Fruit fly (Drosophila melanogaster) whole organism, embryonic: ENCODE measurements around the gene CG18766.

Experiments
- Adf1 ChIP-seq: fragments of 200-800 bp; sonication (Bioruptor generic); IDR thresholded peaks from 2 replicates; pipeline ENCODE4 v1.3.6; 2022; ENCODE audit warnings: missing biosample characterization, missing genetic modification characterization
- Atf3 ChIP-seq: fragments of 200-800 bp; sonication (Bioruptor generic); optimal IDR thresholded peaks from 3 replicates; lab custom pipeline; 2016; ENCODE audit warnings: missing biosample characterization, missing genetic modification characterization
- CG10209 ChIP-seq: fragments of 200-800 bp; sonication (Bioruptor generic); optimal IDR thresholded peaks from 3 replicates; lab custom pipeline; 2017; ENCODE audit warnings: missing biosample characterization, mild to moderate bottlenecking, missing genetic modification characterization, missing genetic modification reagents
- CG11093 ChIP-seq: fragments of 200-800 bp; sonication (Bioruptor generic); IDR thresholded peaks from 3 replicates; pipeline ENCODE4 v1.3.6; 2022; ENCODE audit warnings: missing biosample characterization, missing genetic modification characterization
- CG12391 ChIP-seq: fragments of 200-800 bp; sonication (Bioruptor generic); optimal IDR thresholded peaks from 3 replicates; lab custom pipeline; 2018; ENCODE audit warnings: missing biosample characterization, mild to moderate bottlenecking, missing genetic modification characterization, moderate library complexity
- CG15269 ChIP-seq: fragments of 200-800 bp; sonication (Bioruptor generic); optimal IDR thresholded peaks from 2 replicates; lab custom pipeline; 2018; ENCODE audit warnings: missing biosample characterization, mild to moderate bottlenecking, missing genetic modification characterization, moderate library complexity
- CG1603 ChIP-seq: fragments of 200-800 bp; sonication (Bioruptor generic); optimal IDR thresholded peaks from 2 replicates; lab custom pipeline; 2019; ENCODE audit warnings: missing biosample characterization, mild to moderate bottlenecking, missing genetic modification characterization, moderate library complexity
- CG18476 ChIP-seq: fragments of 200-800 bp; sonication (Bioruptor generic); optimal IDR thresholded peaks from 2 replicates; lab custom pipeline; 2016; ENCODE audit warnings: missing biosample characterization, mild to moderate bottlenecking, missing genetic modification characterization
- CG30431 ChIP-seq: fragments of 200-800 bp; sonication (Bioruptor generic); optimal IDR thresholded peaks from 2 replicates; lab custom pipeline; 2017; ENCODE audit warnings: missing biosample characterization, missing genetic modification characterization
- CG3838 ChIP-seq: fragments of 200-800 bp; sonication (Bioruptor generic); optimal IDR thresholded peaks from 3 replicates; lab custom pipeline; 2016; ENCODE audit warnings: missing biosample characterization, missing genetic modification characterization
- CG4820 ChIP-seq: fragments of 200-800 bp; sonication (Bioruptor generic); optimal IDR thresholded peaks from 3 replicates; lab custom pipeline; 2016; ENCODE audit warnings: missing biosample characterization, missing genetic modification characterization
- CG6254 ChIP-seq: fragments of 200-800 bp; sonication (Bioruptor generic); optimal IDR thresholded peaks from 3 replicates; lab custom pipeline; 2017; ENCODE audit warnings: mild to moderate bottlenecking, missing biosample characterization, missing genetic modification reagents, missing genetic modification characterization
- CG6813 ChIP-seq: fragments of 200-800 bp; sonication (Bioruptor generic); optimal IDR thresholded peaks from 2 replicates; lab custom pipeline; 2017; ENCODE audit warnings: missing biosample characterization, missing genetic modification characterization, mild to moderate bottlenecking, moderate library complexity, missing genetic modification reagents
- CG6854 ChIP-seq: fragments of 200-800 bp; sonication (Bioruptor generic); optimal IDR thresholded peaks from 3 replicates; lab custom pipeline; 2017; ENCODE audit warnings: missing biosample characterization, mild to moderate bottlenecking, missing genetic modification characterization
- CG7963 ChIP-seq: fragments of 200-800 bp; sonication (Bioruptor generic); IDR thresholded peaks from 3 replicates; pipeline ENCODE4 v1.3.6; 2022; ENCODE audit warnings: missing biosample characterization, missing genetic modification characterization; ENCODE audit not compliant: partially characterized antibody
- CG8944 ChIP-seq: fragments of 200-800 bp; sonication (Bioruptor generic); optimal IDR thresholded peaks from 3 replicates; lab custom pipeline; 2016; ENCODE audit warnings: missing biosample characterization, missing genetic modification characterization
- CrebB ChIP-seq: fragments of 200-800 bp; sonication (Bioruptor generic); optimal IDR thresholded peaks from 3 replicates; lab custom pipeline; 2018; ENCODE audit warnings: missing biosample characterization, mild to moderate bottlenecking, missing genetic modification characterization
- D ChIP-seq, 2 experiments: fragments of 200-800 bp in 1 of 2; fragments of >200 bp in 1 of 2; sonication (Bioruptor generic) in 1 of 2; optimal IDR thresholded peaks; 2 replicates in 1 of 2; 3 replicates in 1 of 2; lab custom pipeline; 2017; ENCODE audit warnings: mild to moderate bottlenecking in 1 of 2, missing biosample characterization in 1 of 2, missing genetic modification characterization in 1 of 2, missing genetic modification reagents in 1 of 2
- Dll ChIP-seq: fragments of 200-800 bp; sonication (Bioruptor generic); IDR thresholded peaks from 4 replicates; pipeline ENCODE4 v1.3.6; 2022; ENCODE audit warnings: missing biosample characterization, missing genetic modification characterization; ENCODE audit not compliant: partially characterized antibody
- Doc3 ChIP-seq: fragments of 200-800 bp; sonication (Bioruptor generic); IDR thresholded peaks from 3 replicates; pipeline ENCODE4 v1.3.6; 2022; ENCODE audit warnings: missing biosample characterization, missing genetic modification characterization; ENCODE audit not compliant: partially characterized antibody
- H15 ChIP-seq: fragments of 200-800 bp; sonication (Bioruptor generic); IDR thresholded peaks from 3 replicates; pipeline ENCODE4 v1.3.6; 2022; ENCODE audit warnings: missing biosample characterization, missing genetic modification characterization
- Hand ChIP-seq: fragments of 200-800 bp; sonication (Bioruptor generic); optimal IDR thresholded peaks from 2 replicates; lab custom pipeline; 2017; ENCODE audit warnings: mild to moderate bottlenecking, missing biosample characterization, missing genetic modification reagents, missing genetic modification characterization
- HmgZ ChIP-seq: fragments of 200-800 bp; sonication (Bioruptor generic); optimal IDR thresholded peaks from 2 replicates; lab custom pipeline; 2018; ENCODE audit warnings: missing biosample characterization, mild to moderate bottlenecking, missing genetic modification characterization
- Med ChIP-seq: fragments of 200-800 bp; sonication (Bioruptor generic); peaks from one replicate; lab custom pipeline; 2016; ENCODE audit warnings: missing biosample characterization, missing genetic modification characterization, mild to moderate bottlenecking, inconsistent platforms, moderate library complexity
- Myb ChIP-seq: fragments of 200-800 bp; sonication (Bioruptor generic); optimal IDR thresholded peaks from 2 replicates; lab custom pipeline; 2016; ENCODE audit warnings: missing biosample characterization, missing genetic modification characterization
- NFAT ChIP-seq: fragments of 200-800 bp; sonication (Bioruptor generic); IDR thresholded peaks from 2 replicates; pipeline ENCODE4 v1.3.6; 2022; ENCODE audit warnings: missing biosample characterization, missing genetic modification characterization
- Sin3A ChIP-seq: fragments of >200 bp; optimal IDR thresholded peaks from 2 replicates; lab custom pipeline; 2018
- Ssrp ChIP-seq: fragments of 200-800 bp; sonication (Bioruptor generic); optimal IDR thresholded peaks from 2 replicates; lab custom pipeline; 2018; ENCODE audit warnings: missing biosample characterization, mild to moderate bottlenecking, missing genetic modification characterization, moderate library complexity
- Taf1 ChIP-seq: fragments of 200-800 bp; sonication (Bioruptor generic); IDR thresholded peaks from 2 replicates; pipeline ENCODE4 v1.3.6; 2022; ENCODE audit warnings: missing biosample characterization, missing genetic modification characterization
- Vsx1 ChIP-seq: fragments of 200-800 bp; sonication (Bioruptor generic); optimal IDR thresholded peaks from 2 replicates; lab custom pipeline; 2017; ENCODE audit warnings: missing biosample characterization, mild to moderate bottlenecking, missing genetic modification characterization, missing genetic modification reagents
- aop ChIP-seq: fragments of 200-800 bp; sonication (Bioruptor generic); IDR thresholded peaks from 2 replicates; pipeline ENCODE4 v1.3.6; 2022; ENCODE audit warnings: missing biosample characterization, missing genetic modification characterization
- ash1 ChIP-seq: fragments of 200-800 bp; sonication (Bioruptor generic); optimal IDR thresholded peaks from 2 replicates; lab custom pipeline; 2018; ENCODE audit warnings: missing biosample characterization, mild to moderate bottlenecking, missing genetic modification characterization
- bowl ChIP-seq: fragments of 200-800 bp; sonication (Bioruptor generic); IDR thresholded peaks from 2 replicates; pipeline ENCODE4 v1.3.6; 2022; ENCODE audit warnings: missing biosample characterization, missing genetic modification characterization
- ci ChIP-seq: fragments of 200-800 bp; sonication (Bioruptor generic); IDR thresholded peaks from 3 replicates; pipeline ENCODE4 v1.3.6; 2022; ENCODE audit warnings: missing biosample characterization, missing genetic modification characterization
- fd64A ChIP-seq: fragments of 200-800 bp; sonication (Bioruptor generic); optimal IDR thresholded peaks from 3 replicates; lab custom pipeline; 2018; ENCODE audit warnings: missing biosample characterization, mild to moderate bottlenecking, missing genetic modification characterization
- fd96Cb ChIP-seq: fragments of 200-800 bp; sonication (Bioruptor generic); optimal IDR thresholded peaks from 2 replicates; lab custom pipeline; 2018; ENCODE audit warnings: missing biosample characterization, mild to moderate bottlenecking, missing genetic modification characterization, moderate library complexity
- gsb ChIP-seq: fragments of 200-800 bp; sonication (Bioruptor generic); IDR thresholded peaks from 2 replicates; pipeline ENCODE4 v1.3.6; 2022; ENCODE audit warnings: missing biosample characterization, missing genetic modification characterization
- her ChIP-seq: fragments of 200-800 bp; sonication (Bioruptor generic); optimal IDR thresholded peaks from 2 replicates; lab custom pipeline; 2016; ENCODE audit warnings: missing biosample characterization, missing genetic modification characterization
- lab ChIP-seq: fragments of 200-800 bp; sonication (Bioruptor generic); optimal IDR thresholded peaks from 3 replicates; lab custom pipeline; 2017; ENCODE audit warnings: missing biosample characterization, missing genetic modification characterization, mild to moderate bottlenecking, moderate library complexity, missing genetic modification reagents
- mld ChIP-seq: fragments of 200-800 bp; sonication (Bioruptor generic); IDR thresholded peaks from 3 replicates; pipeline ENCODE4 v1.3.6; 2022; ENCODE audit warnings: missing biosample characterization, missing genetic modification characterization; ENCODE audit not compliant: partially characterized antibody
- nau ChIP-seq: fragments of 200-800 bp; sonication (Bioruptor generic); optimal IDR thresholded peaks from 3 replicates; lab custom pipeline; 2017; ENCODE audit warnings: missing biosample characterization, mild to moderate bottlenecking, missing genetic modification characterization, missing genetic modification reagents
- nmo ChIP-seq: fragments of 200-800 bp; sonication (Bioruptor generic); optimal IDR thresholded peaks from 2 replicates; lab custom pipeline; 2018; ENCODE audit warnings: missing biosample characterization, mild to moderate bottlenecking, missing genetic modification characterization, moderate library complexity
- pros ChIP-seq: fragments of 200-800 bp; sonication (Bioruptor generic); optimal IDR thresholded peaks from 3 replicates; lab custom pipeline; 2019; ENCODE audit warnings: missing biosample characterization, mild to moderate bottlenecking, missing genetic modification characterization, moderate library complexity
- pum ChIP-seq: fragments of 200-800 bp; sonication (Bioruptor generic); optimal IDR thresholded peaks from 2 replicates; lab custom pipeline; 2016; ENCODE audit warnings: missing biosample characterization, missing genetic modification characterization
- sr ChIP-seq: fragments of 200-800 bp; sonication (Bioruptor generic); IDR thresholded peaks from 3 replicates; pipeline ENCODE4 v1.3.6; 2022; ENCODE audit warnings: missing biosample characterization, missing genetic modification characterization
- stc ChIP-seq: fragments of 200-800 bp; sonication (Bioruptor generic); IDR thresholded peaks from 2 replicates; pipeline ENCODE4 v1.3.6; 2022; ENCODE audit warnings: missing biosample characterization, missing genetic modification characterization
- stwl ChIP-seq: fragments of 200-800 bp; sonication (Bioruptor generic); optimal IDR thresholded peaks from 3 replicates; lab custom pipeline; 2018; ENCODE audit warnings: missing biosample characterization, mild to moderate bottlenecking, missing genetic modification characterization, moderate library complexity

The CG18766 gene

DNA sequence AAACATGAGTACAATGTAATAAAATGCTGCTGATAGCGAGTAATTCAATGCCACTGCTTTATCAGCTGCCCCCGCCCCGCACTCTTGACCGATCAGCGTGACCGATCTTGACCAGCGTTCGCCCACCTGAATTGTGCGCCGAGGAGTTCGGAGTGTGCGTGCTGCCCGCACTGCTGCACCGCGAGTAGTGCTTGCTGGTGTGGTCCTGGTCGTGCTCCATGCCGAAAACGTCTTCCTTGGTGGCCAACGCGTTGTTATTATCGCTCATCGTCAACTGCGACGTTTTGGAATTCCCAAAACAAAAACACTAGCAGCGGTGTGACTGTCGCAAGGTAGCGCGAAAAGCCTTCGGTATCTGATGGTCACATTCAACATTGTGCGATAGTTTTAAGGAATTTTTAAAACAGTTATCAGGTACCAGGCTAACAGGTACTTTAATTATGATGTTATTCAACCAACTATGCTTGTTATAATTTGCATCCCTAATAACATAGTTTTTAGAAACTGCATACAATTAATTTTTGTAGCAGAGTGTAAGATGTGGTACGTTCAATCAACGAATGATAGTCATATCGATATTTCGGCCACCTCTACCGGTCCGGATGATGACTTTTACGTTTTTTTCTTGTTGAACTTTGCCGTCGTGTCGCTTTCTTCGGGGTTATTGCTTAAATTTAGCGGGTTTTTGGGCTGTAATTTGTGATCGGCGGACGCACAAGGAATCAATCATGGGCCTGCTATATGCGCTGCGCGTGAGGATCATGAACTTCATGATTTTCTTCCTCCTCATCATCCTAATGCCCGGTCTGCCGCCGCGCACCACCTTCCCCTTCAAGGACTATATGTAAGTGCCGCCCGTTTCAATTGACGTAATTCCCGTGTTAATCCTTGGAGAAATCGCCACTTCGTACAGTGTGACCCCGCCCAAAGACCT lies 43.4 kb upstream of the CG18766 start, which contains the start of the genes bigmax and Hmu (continued):
- TF ChIP-seq CG4820 (peak; percentile 82), H15 (GFP tag; lab: Robert Waterston, UW) (peak; percentile 75), Atf3 (GFP tag; lab: Kevin White, UChicago) (peak; percentile 67), D (optimal IDR thresholded peaks at IDR 0.05; lab: Kevin White, UChicago) (no peak), D (GFP tag; optimal IDR thresholded peaks at IDR 0.05; lab: Kevin White, UChicago) (peak; percentile 53), Myb (GFP tag; lab: Kevin White, UChicago) (peak; percentile 81), gsb (GFP tag; lab: Robert Waterston, UW) (0 out of 2 replicates have a peak, but pooled peaks have one; percentile 48), CG15269 (tag; lab: Kevin White, UChicago) (peak; percentile 79), NFAT (peak; percentile 88), ci (GFP tag; lab: Robert Waterston, UW) (peak; percentile 92), HmgZ (peak; percentile 89), CrebB (tag; lab: Kevin White, UChicago) (peak; percentile 69), nmo (peak; percentile 94), nau (GFP tag; lab: Kevin White, UChicago) (peak; percentile 62), pros (no peak), ash1 (no peak), CG7963 (GFP tag; lab: Robert Waterston, UW) (no peak; the same call in 1 of the 3 replicates), Sin3A (lab: Kevin White, UChicago) (peak; percentile 88), CG6854 (GFP tag; lab: Kevin White, UChicago) (peak; percentile 59), Taf1 (peak; percentile 76), sr (GFP tag; lab: Robert Waterston, UW) (peak; percentile 45; the same call in 1 of the 3 replicates), CG6254 (GFP tag; lab: Kevin White, UChicago) (no peak), CG1603 (tag; lab: Kevin White, UChicago) (peak; percentile 91), CG18476 (peak; percentile 84), pum (GFP tag; lab: Kevin White, UChicago) (peak; percentile 85), CG8944 (GFP tag; lab: Kevin White, UChicago) (peak; percentile 92), Dll (GFP tag; lab: Robert Waterston, UW) (peak; percentile 98), Hand (peak; percentile 17), fd64A (GFP tag; lab: Kevin White, UChicago) (no peak), lab (GFP tag; lab: Kevin White, UChicago) (peak; percentile 89), her (GFP tag; lab: Kevin White, UChicago) (peak; percentile 87), CG3838 (GFP tag; lab: Kevin White, UChicago) (peak; percentile 69), Ssrp (peak; percentile 70), stwl (tag; lab: Kevin White, UChicago) (peak; percentile 80), aop (GFP tag; lab: Robert Waterston, UW) (no peak), Doc3 (GFP tag; lab: Robert Waterston, UW) (peak; percentile 95), mld (GFP tag; lab: Robert Waterston, UW) (peak; percentile 58; the same call in 1 of the 3 replicates), CG10209 (GFP tag; lab: Kevin White, UChicago) (peak; percentile 76), stc (peak; percentile 78), fd96Cb (peak; percentile 78), CG30431 (GFP tag; lab: Kevin White, UChicago) (peak; percentile 65), CG11093 (peak; percentile 67; the same call in 1 of the 3 replicates), bowl (GFP tag; lab: Robert Waterston, UW) (0 out of 2 replicates have a peak, but pooled peaks have one; percentile 20), Vsx1 (GFP tag; lab: Kevin White, UChicago) (peak; percentile 7), CG6813 (GFP tag; lab: Kevin White, UChicago) (peak; percentile 14), Med (GFP tag; lab: Kevin White, UChicago) (peak; percentile 99), Adf1 (peak; percentile 65), CG12391 (tag; lab: Kevin White, UChicago) (peak; percentile 91)
